Worm (Caenorhabditis elegans): ENCODE data around the gene rpt-4.

rpt-4 gene

ce11 chrII:23025-23424 lies 23.0 kb downstream of the rpt-4 start, which contains the start of gene sqt-2:
sqt-2 (plus strand) TSS chrII:23325.
- TF ChIP-seq unc-62 (GFP tag; optimal IDR thresholded peaks at IDR 0.05) = no peak

ce11 chrII:21953-22352 lies 24.1 kb downstream of the rpt-4 start:
- TF ChIP-seq unc-62 (GFP tag; optimal IDR thresholded peaks at IDR 0.05) = no peak

- TF ChIP-seq unc-62 (GFP tag; optimal IDR thresholded peaks at IDR 0.05) = no peak
Measured at ce11 chrII:19238-19637, 26.8 kb downstream of the rpt-4 start, which contains the start of gene gmeb-1. gmeb-1 (plus strand) TSS chrII:19538.

- TF ChIP-seq unc-62 (GFP tag; optimal IDR thresholded peaks at IDR 0.05) = no peak
Measured at ce11 chrII:18787-19186, 27.2 kb downstream of the rpt-4 start.

- TF ChIP-seq unc-62 (GFP tag; optimal IDR thresholded peaks at IDR 0.05) = no peak
Measured at ce11 chrII:12685-13084, 33.3 kb downstream of the rpt-4 start, which contains the start of gene best-3. best-3 (plus strand) TSS chrII:12985.

- TF ChIP-seq unc-62 (GFP tag; optimal IDR thresholded peaks at IDR 0.05) = no peak
Measured at ce11 chrII:11783-12182, 34.2 kb downstream of the rpt-4 start, which contains the start of gene best-4. best-4 (minus strand) TSS chrII:11883.

ce11 chrII:8212-8611 lies 37.8 kb downstream of the rpt-4 start:
- no peak for TF ChIP-seq unc-62 (GFP tag; optimal IDR thresholded peaks at IDR 0.05)

ce11 chrII:6349-6748 lies 39.7 kb downstream of the rpt-4 start, which contains the start of gene osta-1:
osta-1 (plus strand) TSS chrII:6657.
- no peak for TF ChIP-seq unc-62 (GFP tag; optimal IDR thresholded peaks at IDR 0.05)

ce11 chrII:4793-5192 lies 41.2 kb downstream of the rpt-4 start:
- TF ChIP-seq unc-62 (GFP tag; optimal IDR thresholded peaks at IDR 0.05) = no peak

ce11 chrII:1334-1898 lies 44.6 kb downstream of the rpt-4 start, which contains the start of gene 2L52.1:
2L52.1 (plus strand) TSS chrII:1848.
- no peak for TF ChIP-seq unc-62 (GFP tag; optimal IDR thresholded peaks at IDR 0.05)

ce11 chrII:586-985 lies 45.4 kb downstream of the rpt-4 start:
- TF ChIP-seq unc-62 (GFP tag; optimal IDR thresholded peaks at IDR 0.05) = no peak
